Worm (Caenorhabditis elegans) whole organism, L1 larva: ENCODE results near the gene F58H1.5.
A peak's percentile ranks its signal among the peaks of the same experiment; 100 is the strongest.

Source experiments
- aly-2 ChIP-seq: fragments of 150-350 bp; optimal IDR thresholded peaks from 2 replicates; lab custom pipeline; 2014; ENCODE audit warnings: missing biosample characterization, missing genetic modification characterization
- blmp-1 ChIP-seq: fragments of 150-350 bp; optimal IDR thresholded peaks from 2 replicates; lab custom pipeline; 2014; ENCODE audit warnings: missing biosample characterization, missing genetic modification characterization
- dpl-1 ChIP-seq, 3 experiments: fragments of 150-350 bp in 2 of 3; sonication (generic microtip) in 1 of 3; optimal IDR thresholded peaks; 2 replicates each; lab custom pipeline; 2014 to 2017; ENCODE audit warnings: missing biosample characterization in 3 of 3, missing genetic modification characterization in 3 of 3, missing genetic modification reagents in 3 of 3
- efl-1 ChIP-seq, 4 experiments: fragments of 150-350 bp; optimal IDR thresholded peaks in 3 of 4; peaks in 1 of 4; 1 replicate in 1 of 4; 2 replicates in 3 of 4; lab custom pipeline; 2014; ENCODE audit warnings: missing biosample characterization in 2 of 4, missing genetic modification characterization in 2 of 4, missing genetic modification reagents in 2 of 4
- elt-3 ChIP-seq, 6 experiments: fragments of 150-350 bp in 1 of 6; sonication (generic microtip); optimal IDR thresholded peaks; 2 replicates each; lab custom pipeline; 2017 to 2018; ENCODE audit warnings: missing biosample characterization in 6 of 6, missing genetic modification characterization in 6 of 6, inconsistent platforms in 1 of 6
- fkh-4 ChIP-seq: sonication (generic microtip); optimal IDR thresholded peaks from 2 replicates; lab custom pipeline; 2016; ENCODE audit warnings: missing compliant biosample characterization, missing genetic modification characterization, borderline replicate concordance
- lin-14 ChIP-seq: fragments of 200-800 bp; sonication (Bioruptor generic); optimal IDR thresholded peaks from 2 replicates; lab custom pipeline; 2018; ENCODE audit warnings: mild to moderate bottlenecking, missing genetic modification characterization, moderate library complexity, missing compliant biosample characterization
- lin-35 ChIP-seq, 2 experiments: fragments of 150-350 bp; optimal IDR thresholded peaks; 2 replicates each; lab custom pipeline; 2014; ENCODE audit warnings: missing biosample characterization in 2 of 2, missing genetic modification characterization in 2 of 2, missing genetic modification reagents in 2 of 2
- nhr-20 ChIP-seq: sonication (generic microtip); optimal IDR thresholded peaks from 2 replicates; lab custom pipeline; 2016; ENCODE audit warnings: mild to moderate bottlenecking, missing genetic modification characterization, missing compliant biosample characterization
- nhr-71 ChIP-seq: sonication (generic microtip); optimal IDR thresholded peaks from 2 replicates; lab custom pipeline; 2016; ENCODE audit warnings: mild to moderate bottlenecking, missing genetic modification characterization, moderate library complexity, missing compliant biosample characterization
- nhr-85 ChIP-seq: sonication (generic microtip); peaks from one replicate; lab custom pipeline; 2016; ENCODE audit warnings: missing genetic modification characterization, inconsistent platforms, missing compliant biosample characterization
- pag-3 ChIP-seq: sonication (generic microtip); optimal IDR thresholded peaks from 2 replicates; lab custom pipeline; 2017; ENCODE audit warnings: missing genetic modification characterization, mild to moderate bottlenecking, missing compliant biosample characterization, antibody characterized with exemption, borderline replicate concordance; ENCODE audit not compliant: insufficient read depth
- pax-3 ChIP-seq: fragments of 200-800 bp; sonication (Bioruptor generic); optimal IDR thresholded peaks from 2 replicates; lab custom pipeline; 2018; ENCODE audit warnings: mild to moderate bottlenecking, missing genetic modification characterization, moderate library complexity, missing compliant biosample characterization
- snu-23 ChIP-seq: sonication (generic microtip); optimal IDR thresholded peaks from 2 replicates; lab custom pipeline; 2016; ENCODE audit warnings: missing genetic modification characterization, missing compliant biosample characterization

The F58H1.5 gene

DNA sequence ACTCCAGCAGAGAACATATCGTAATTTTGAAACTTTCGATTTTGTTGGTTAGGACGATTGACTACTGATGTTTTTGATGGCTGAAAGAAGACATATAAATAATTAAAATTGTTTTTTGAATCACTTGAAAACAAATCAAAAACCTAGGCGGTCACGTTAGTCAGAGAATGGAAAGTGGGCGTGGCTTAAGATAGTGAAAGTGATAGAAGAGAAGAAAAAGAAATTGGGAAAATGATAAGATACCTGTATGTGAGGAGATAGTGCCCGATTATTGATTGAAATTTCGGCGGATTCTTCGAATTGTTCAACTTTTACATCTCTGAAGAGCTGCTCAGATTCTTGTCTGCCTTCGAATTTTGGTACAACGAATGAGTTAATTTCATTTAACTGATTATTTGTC is 53.5 kb downstream of the F58H1.5 start:
- peak; percentile 53 for TF ChIP-seq nhr-85 (tag; lab: Kevin White, UChicago)
- no peak for TF ChIP-seq aly-2 (tag; lab: Kevin White, UChicago)
- no peak for TF ChIP-seq fkh-4 (tag; lab: Kevin White, UChicago)
- no peak for TF ChIP-seq pax-3 (tag; lab: Kevin White, UChicago)
- TF ChIP-seq snu-23 (GFP tag; lab: Kevin White, UChicago), result peak; percentile 10
- peak; percentile 97 for TF ChIP-seq blmp-1 (tag; lab: Kevin White, UChicago)
- peak in 5 of 6 experiments; percentile 49 to 94 (median 71) for TF ChIP-seq elt-3 (tag; optimal IDR thresholded peaks at IDR 0.05; lab: Kevin White, UChicago)
- TF ChIP-seq lin-35 (GFP tag; optimal IDR thresholded peaks at IDR 0.05; lab: Kevin White, UChicago), result peak in 1 of 2 experiments; percentile 2
- TF ChIP-seq efl-1 (optimal IDR thresholded peaks at IDR 0.05; lab: Kevin White, UChicago), result no peak
- peak in 1 of 2 experiments; percentile 86 for TF ChIP-seq efl-1 (GFP tag; optimal IDR thresholded peaks at IDR 0.05 in 1 of 2; lab: Kevin White, UChicago)
- no peak for TF ChIP-seq pag-3 (tag; lab: Kevin White, UChicago)
- TF ChIP-seq nhr-71 (tag; lab: Kevin White, UChicago), result peak; percentile 22
- TF ChIP-seq nhr-20, result peak; percentile 14
- TF ChIP-seq lin-14 (GFP tag; lab: Kevin White, UChicago), result peak; percentile 11
- no peak for TF ChIP-seq dpl-1 (GFP tag; optimal IDR thresholded peaks at IDR 0.05; lab: Kevin White, UChicago)
